Fruit fly (Drosophila melanogaster) whole organism, embryonic: ENCODE data around the gene CG7367.

Experiments
- CG11093 ChIP-seq: fragments of 200-800 bp; sonication (Bioruptor generic); IDR thresholded peaks from 3 replicates; pipeline ENCODE4 v1.3.6; 2022; ENCODE audit warnings: missing biosample characterization, missing genetic modification characterization
- CG11696 ChIP-seq: fragments of 200-800 bp; sonication (Bioruptor generic); IDR thresholded peaks from 2 replicates; pipeline ENCODE4 v1.3.6; 2022; ENCODE audit warnings: missing biosample characterization, missing genetic modification characterization
- CG12071 ChIP-seq: fragments of 200-800 bp; sonication (Bioruptor generic); optimal IDR thresholded peaks from 3 replicates; lab custom pipeline; 2018; ENCODE audit warnings: missing biosample characterization, mild to moderate bottlenecking, missing genetic modification characterization
- CG15696 ChIP-seq: fragments of 200-800 bp; sonication (Bioruptor generic); optimal IDR thresholded peaks from 2 replicates; lab custom pipeline; 2019; ENCODE audit warnings: missing biosample characterization, mild to moderate bottlenecking, missing genetic modification characterization, moderate library complexity
- CG17361 ChIP-seq: fragments of 200-800 bp; sonication (Bioruptor generic); IDR thresholded peaks from 3 replicates; pipeline ENCODE4 v1.3.6; 2022; ENCODE audit warnings: missing biosample characterization, missing genetic modification characterization
- CG17802 ChIP-seq: fragments of 200-800 bp; sonication (Bioruptor generic); optimal IDR thresholded peaks from 2 replicates; lab custom pipeline; 2018; ENCODE audit warnings: missing biosample characterization, mild to moderate bottlenecking, missing genetic modification characterization, moderate library complexity
- Hr39 ChIP-seq: fragments of >200 bp; optimal IDR thresholded peaks from 2 replicates; lab custom pipeline; 2017
- Spps ChIP-seq: fragments of 200-800 bp; sonication (Bioruptor generic); optimal IDR thresholded peaks from 2 replicates; lab custom pipeline; 2018; ENCODE audit warnings: missing biosample characterization, mild to moderate bottlenecking, missing genetic modification characterization
- pan ChIP-seq, 4 experiments: fragments of >200 bp in 3 of 4; fragments of 200-800 bp in 1 of 4; sonication (Bioruptor generic) in 1 of 4; optimal IDR thresholded peaks in 3 of 4; IDR thresholded peaks in 1 of 4; 2 replicates each; pipeline versions ENCODE4 v1.3.6 to Lab custom; 2017 to 2022; ENCODE audit warnings: missing biosample characterization in 2 of 4, missing genetic modification characterization in 2 of 4, mixed read lengths in 1 of 4

DNA sequence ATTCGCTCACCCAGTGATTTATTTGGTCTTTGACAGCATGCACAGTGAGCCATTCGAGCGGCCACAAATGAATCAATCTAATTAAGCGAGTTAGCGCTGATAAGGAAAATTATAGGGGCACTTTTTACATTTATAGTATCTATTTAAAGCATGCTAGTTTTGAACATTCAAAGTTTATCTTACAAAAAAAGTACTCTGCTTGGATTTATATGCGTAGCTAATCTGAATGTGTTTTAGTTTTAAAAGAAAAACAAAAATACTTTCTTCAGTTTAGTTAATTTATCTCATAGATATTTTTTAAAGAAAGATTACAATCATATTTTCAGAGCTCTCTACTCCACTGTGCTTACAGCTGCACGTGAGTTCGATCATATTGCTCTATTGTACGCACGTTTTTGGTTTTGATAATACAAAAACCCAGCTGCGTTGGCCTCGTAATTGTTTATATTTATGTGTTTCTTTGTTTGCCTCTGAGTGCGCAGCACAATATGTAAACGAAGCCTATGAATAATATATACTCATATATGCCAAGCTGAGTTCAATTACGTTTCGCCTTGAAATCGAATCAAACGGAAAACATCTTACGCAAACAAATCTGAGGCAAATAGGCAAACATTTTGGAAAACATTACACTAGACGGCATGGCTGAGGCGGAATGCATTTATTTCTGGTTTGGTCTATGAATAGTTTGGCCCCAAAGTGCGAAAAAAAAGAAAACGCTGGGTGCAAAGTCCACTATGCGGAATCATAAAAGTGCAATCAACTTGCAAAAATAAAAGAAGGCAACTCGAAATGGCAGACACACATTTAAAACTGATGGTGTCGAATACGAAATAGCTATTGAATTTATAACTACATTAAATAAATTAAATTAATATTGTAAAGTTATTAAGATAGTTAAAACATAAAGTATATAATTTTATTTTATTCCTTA is 37.6 kb downstream of the CG7367 start:
- no peak for TF ChIP-seq Hr39
- TF ChIP-seq CG12071 (GFP tag; lab: Kevin White, UChicago) = peak; percentile 7
- TF ChIP-seq CG11696 (GFP tag; lab: Robert Waterston, UW) = peak; percentile 65
- peak; percentile 64 for TF ChIP-seq Spps (tag; lab: Kevin White, UChicago)
- TF ChIP-seq CG11093 = peak; percentile 80; the same call in 2 of the 3 replicates
- peak; percentile 78 for TF ChIP-seq CG15696 (tag; lab: Kevin White, UChicago)
- no peak for TF ChIP-seq CG17802 (tag; lab: Kevin White, UChicago)
- TF ChIP-seq CG17361 = peak; percentile 95
- no peak for TF ChIP-seq pan (optimal IDR thresholded peaks at IDR 0.05; lab: Kevin White, UChicago)
- peak in 1 of 2 experiments; percentile 87 for TF ChIP-seq pan (GFP tag; optimal IDR thresholded peaks at IDR 0.05 in 1 of 2, IDR thresholded peaks at IDR 0.05 in 1 of 2)
